Worm (Caenorhabditis elegans): ENCODE measurements around the gene F59F4.3.
A peak's percentile ranks its signal among the peaks of the same experiment; 100 is the strongest.

F59F4.3 gene

DNA sequence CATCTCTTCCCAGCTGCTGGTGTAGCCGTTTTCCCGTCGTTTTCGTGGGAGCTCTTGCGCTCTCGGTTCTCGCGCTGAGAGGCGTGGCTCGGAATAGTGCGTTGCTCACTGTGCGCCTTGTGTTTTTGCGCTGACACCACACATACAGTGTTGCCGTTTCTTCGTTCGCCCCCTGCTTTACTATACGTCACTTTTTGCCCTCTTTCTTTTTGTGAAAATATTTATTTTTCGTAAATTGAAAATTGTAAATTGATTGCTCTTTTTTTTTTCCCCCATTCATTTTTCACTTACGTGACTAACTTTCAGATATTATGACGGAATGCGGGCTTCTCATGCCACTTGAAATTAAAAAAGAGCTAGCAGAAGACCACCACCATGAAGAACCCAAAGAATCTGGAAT is 31.4 kb upstream of the F59F4.3 start, which contains the start of gene gmeb-2:
gmeb-2 (plus strand) TSS at position 301 of the 400 bp plus-strand sequence.
- TF ChIP-seq nfyb-1 (GFP tag; IDR thresholded peaks at IDR 0.05) (no peak), zfh-2 (GFP tag; conservative IDR thresholded peaks at IDR 0.05) (peak; percentile 74)

DNA sequence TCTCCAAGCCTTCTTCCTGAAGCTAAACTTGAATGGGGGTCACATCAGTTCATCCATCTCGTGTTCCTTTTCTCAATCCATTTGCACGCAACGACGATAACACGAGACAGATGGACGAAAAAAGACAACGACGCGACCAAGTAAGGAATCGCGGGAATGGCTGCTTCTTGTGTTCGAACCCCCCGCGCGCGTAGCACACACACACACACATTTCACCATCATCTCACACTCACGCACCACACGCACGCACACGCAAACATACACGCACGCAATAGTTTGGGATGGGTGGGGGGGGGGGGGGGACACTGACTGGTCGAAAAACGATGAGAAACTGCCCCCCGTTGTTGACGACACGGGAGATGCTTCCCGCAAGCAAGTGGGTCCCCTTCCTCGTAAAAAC is 29.5 kb upstream of the F59F4.3 start:
- TF ChIP-seq dox-1 (GFP tag; IDR thresholded peaks at IDR 0.05) (0 out of 2 replicates have a peak, but pooled peaks have one; percentile 7), chd-7 (tag; optimal IDR thresholded peaks at IDR 0.05) (peak; percentile 2), ceh-27 (GFP tag; optimal IDR thresholded peaks at IDR 0.05) (peak; percentile 37), unc-62 (GFP tag; optimal IDR thresholded peaks at IDR 0.05) (no peak), Y79H2A.3 (GFP tag; conservative IDR thresholded peaks at IDR 0.05) (no peak), zfh-2 (GFP tag; conservative IDR thresholded peaks at IDR 0.05) (peak; percentile 70), die-1 (tag; optimal IDR thresholded peaks at IDR 0.05) (no peak), F37B4.10 (GFP tag; IDR thresholded peaks at IDR 0.05) (no peak), egl-44 (GFP tag; IDR thresholded peaks at IDR 0.05) (0 out of 2 replicates have a peak, but pooled peaks have one; percentile 35), cebp-1 (GFP tag; IDR thresholded peaks at IDR 0.05) (no peak), cebp-1 (tag; optimal IDR thresholded peaks at IDR 0.05) (peak; percentile 32)

- TF ChIP-seq him-1 (tag; optimal IDR thresholded peaks at IDR 0.05) (no peak), F57A8.1 (GFP tag; optimal IDR thresholded peaks at IDR 0.05) (no peak), ekl-4 (GFP tag; IDR thresholded peaks at IDR 0.05) (no peak)
Measured at ce11 chrX:15869589-15869988, 22.2 kb upstream of the F59F4.3 start.

ce11 chrX:15865868-15866555 is 18.6 kb upstream of the F59F4.3 start, which contains the start of the genes csb-1 and F53H4.4:
csb-1 (minus strand) TSS chrX:15865918.
F53H4.4 (plus strand) TSS chrX:15866387.
- TF ChIP-seq D2030.7 (GFP tag; IDR thresholded peaks at IDR 0.05) (no peak), mes-4 (tag; optimal IDR thresholded peaks at IDR 0.05) (no peak), F22D6.2 (tag; optimal IDR thresholded peaks at IDR 0.05) (no peak), ccch-3 (GFP tag; optimal IDR thresholded peaks at IDR 0.05) (no peak), K12H6.12 (tag; optimal IDR thresholded peaks at IDR 0.05) (peak; percentile 23), Y53G8AR.9 (GFP tag; conservative IDR thresholded peaks at IDR 0.05) (no peak), egrh-3 (GFP tag; IDR thresholded peaks at IDR 0.05) (no peak), unc-62 (GFP tag; optimal IDR thresholded peaks at IDR 0.05) (no peak), chd-7 (tag; optimal IDR thresholded peaks at IDR 0.05) (no peak), F23B12.7 (tag; optimal IDR thresholded peaks at IDR 0.05; ENCODE audit: insufficient read depth) (peak; percentile 66), nhr-90 (tag; optimal IDR thresholded peaks at IDR 0.05) (no peak), pha-4 (tag; optimal IDR thresholded peaks at IDR 0.05) (peak; percentile 74), lag-1 (GFP tag; IDR thresholded peaks at IDR 0.05) (no peak), die-1 (tag; optimal IDR thresholded peaks at IDR 0.05) (no peak), nfya-2 (GFP tag; IDR thresholded peaks at IDR 0.05) (no peak), Y56A3A.18 (GFP tag; IDR thresholded peaks at IDR 0.05) (no peak), attf-5 (GFP tag; optimal IDR thresholded peaks at IDR 0.05) (peak; percentile 82), C17E4.6 (GFP tag; IDR thresholded peaks at IDR 0.05) (no peak), tlf-1 (GFP tag; optimal IDR thresholded peaks at IDR 0.05) (no peak), akir-1 (GFP tag; optimal IDR thresholded peaks at IDR 0.05) (no peak), hrde-1 (tag; optimal IDR thresholded peaks at IDR 0.05; ENCODE audit: borderline replicate concordance) (no peak), dpff-1 (tag; optimal IDR thresholded peaks at IDR 0.05) (no peak), ama-1 (optimal IDR thresholded peaks at IDR 0.05) (no peak), ama-1 (GFP tag; optimal IDR thresholded peaks at IDR 0.05) (no peak), Y67H2A.10 (GFP tag; conservative IDR thresholded peaks at IDR 0.05) (no peak), bed-1 (GFP tag; IDR thresholded peaks at IDR 0.05) (no peak), rec-8 (tag; optimal IDR thresholded peaks at IDR 0.05) (no peak), K11D2.4 (GFP tag; IDR thresholded peaks at IDR 0.05) (peak; percentile 49; the same call in 1 of the 2 replicates), rcor-1 (GFP tag; IDR thresholded peaks at IDR 0.05) (no peak), ceh-40 (GFP tag; IDR thresholded peaks at IDR 0.05) (no peak), unc-130 (GFP tag; optimal IDR thresholded peaks at IDR 0.05) (no peak)
